Worm (Caenorhabditis elegans) whole organism, L1 larva: ENCODE data around the gene K09G1.1.

Experiments
- alr-1 ChIP-seq: fragments of 200-800 bp; sonication (Bioruptor generic); optimal IDR thresholded peaks from 2 replicates; lab custom pipeline; 2018; ENCODE audit warnings: borderline replicate concordance, mild to moderate bottlenecking, missing genetic modification characterization, missing compliant biosample characterization
- blmp-1 ChIP-seq: fragments of 150-350 bp; optimal IDR thresholded peaks from 2 replicates; lab custom pipeline; 2014; ENCODE audit warnings: missing biosample characterization, missing genetic modification characterization
- ceh-63 ChIP-seq: fragments of 200-800 bp; sonication (Bioruptor generic); optimal IDR thresholded peaks from 2 replicates; lab custom pipeline; 2018; ENCODE audit warnings: mild to moderate bottlenecking, missing genetic modification characterization, missing compliant biosample characterization
- ceh-82 ChIP-seq, 3 experiments: fragments of 150-350 bp in 1 of 3; sonication (generic microtip) in 2 of 3; optimal IDR thresholded peaks; 2 replicates each; lab custom pipeline; 2014 to 2017; ENCODE audit warnings: missing biosample characterization in 3 of 3, missing genetic modification characterization in 3 of 3
- ceh-90 ChIP-seq: sonication (generic microtip); optimal IDR thresholded peaks from 2 replicates; lab custom pipeline; 2016; ENCODE audit warnings: missing genetic modification characterization, missing compliant biosample characterization
- ces-1 ChIP-seq: fragments of 150-350 bp; optimal IDR thresholded peaks from 2 replicates; lab custom pipeline; 2014; ENCODE audit warnings: missing biosample characterization, missing genetic modification reagents, missing genetic modification characterization
- dsc-1 ChIP-seq: sonication (generic microtip); optimal IDR thresholded peaks from 2 replicates; lab custom pipeline; 2016; ENCODE audit warnings: mild to moderate bottlenecking, missing genetic modification characterization, missing compliant biosample characterization
- efl-1 ChIP-seq, 4 experiments: fragments of 150-350 bp; optimal IDR thresholded peaks in 3 of 4; peaks in 1 of 4; 1 replicate in 1 of 4; 2 replicates in 3 of 4; lab custom pipeline; 2014; ENCODE audit warnings: missing biosample characterization in 2 of 4, missing genetic modification characterization in 2 of 4, missing genetic modification reagents in 2 of 4
- efl-3 ChIP-seq: fragments of 200-800 bp; sonication (Bioruptor generic); optimal IDR thresholded peaks from 2 replicates; lab custom pipeline; 2018; ENCODE audit warnings: mild to moderate bottlenecking, missing genetic modification characterization, missing compliant biosample characterization
- egl-13 ChIP-seq: sonication (generic microtip); optimal IDR thresholded peaks from 2 replicates; lab custom pipeline; 2016; ENCODE audit warnings: missing genotype, missing genetic modification reagents, missing genetic modification characterization, missing compliant biosample characterization
- elt-2 ChIP-seq: sonication (generic microtip); optimal IDR thresholded peaks from 2 replicates; lab custom pipeline; 2016; ENCODE audit warnings: missing genetic modification characterization, mild to moderate bottlenecking, inconsistent platforms, missing compliant biosample characterization, missing genetic modification reagents
- elt-3 ChIP-seq, 6 experiments: fragments of 150-350 bp in 1 of 6; sonication (generic microtip); optimal IDR thresholded peaks; 2 replicates each; lab custom pipeline; 2017 to 2018; ENCODE audit warnings: missing biosample characterization in 6 of 6, missing genetic modification characterization in 6 of 6, inconsistent platforms in 1 of 6
- ets-5 ChIP-seq: fragments of 200-800 bp; sonication (Bioruptor generic); IDR thresholded peaks from 2 replicates; pipeline ENCODE4 v1.3.6; 2022; ENCODE audit warnings: missing genetic modification characterization, missing compliant biosample characterization
- fkh-8 ChIP-seq: sonication (generic microtip); optimal IDR thresholded peaks from 2 replicates; lab custom pipeline; 2016; ENCODE audit warnings: mild to moderate bottlenecking, missing genetic modification characterization, missing compliant biosample characterization
- fos-1 ChIP-seq: fragments of 150-350 bp; optimal IDR thresholded peaks from 2 replicates; lab custom pipeline; 2014; ENCODE audit warnings: missing biosample characterization, missing genetic modification characterization
- grh-1 ChIP-seq: fragments of 200-800 bp; sonication (Bioruptor generic); IDR thresholded peaks from 2 replicates; pipeline ENCODE4 v1.3.6; 2022; ENCODE audit warnings: missing genetic modification reagents, missing genetic modification characterization, missing compliant biosample characterization
- irx-1 ChIP-seq: sonication (generic microtip); optimal IDR thresholded peaks from 2 replicates; lab custom pipeline; 2016; ENCODE audit warnings: missing genetic modification characterization, missing compliant biosample characterization
- isw-1 ChIP-seq: fragments of 200-800 bp; sonication (Bioruptor generic); IDR thresholded peaks from 2 replicates; pipeline ENCODE4 v1.3.6; 2022; ENCODE audit warnings: missing genetic modification characterization, missing compliant biosample characterization
- lin-14 ChIP-seq: fragments of 200-800 bp; sonication (Bioruptor generic); optimal IDR thresholded peaks from 2 replicates; lab custom pipeline; 2018; ENCODE audit warnings: mild to moderate bottlenecking, missing genetic modification characterization, moderate library complexity, missing compliant biosample characterization
- lin-35 ChIP-seq, 2 experiments: fragments of 150-350 bp; optimal IDR thresholded peaks; 2 replicates each; lab custom pipeline; 2014; ENCODE audit warnings: missing biosample characterization in 2 of 2, missing genetic modification characterization in 2 of 2, missing genetic modification reagents in 2 of 2
- lsy-2 ChIP-seq, 2 experiments: fragments of 150-350 bp; optimal IDR thresholded peaks; 2 replicates each; lab custom pipeline; 2014; ENCODE audit warnings: missing biosample characterization in 2 of 2, missing genetic modification characterization in 2 of 2
- mef-2 ChIP-seq: fragments of 150-350 bp; optimal IDR thresholded peaks from 2 replicates; lab custom pipeline; 2014; ENCODE audit warnings: missing biosample characterization, missing genetic modification characterization
- mep-1 ChIP-seq: fragments of 150-350 bp; optimal IDR thresholded peaks from 2 replicates; lab custom pipeline; 2014; ENCODE audit warnings: missing biosample characterization, missing genetic modification characterization
- nhr-11 ChIP-seq: fragments of 150-350 bp; optimal IDR thresholded peaks from 2 replicates; lab custom pipeline; 2014; ENCODE audit warnings: missing biosample characterization, missing genetic modification characterization
- nhr-19 ChIP-seq: fragments of 200-800 bp; sonication (Bioruptor generic); conservative IDR thresholded peaks from 2 replicates; pipeline ENCODE4 v1.3.6; 2022; ENCODE audit warnings: missing genetic modification characterization, missing compliant biosample characterization
- nhr-20 ChIP-seq: sonication (generic microtip); optimal IDR thresholded peaks from 2 replicates; lab custom pipeline; 2016; ENCODE audit warnings: mild to moderate bottlenecking, missing genetic modification characterization, missing compliant biosample characterization
- nhr-71 ChIP-seq: sonication (generic microtip); optimal IDR thresholded peaks from 2 replicates; lab custom pipeline; 2016; ENCODE audit warnings: mild to moderate bottlenecking, missing genetic modification characterization, moderate library complexity, missing compliant biosample characterization
- nhr-76 ChIP-seq: sonication (generic microtip); optimal IDR thresholded peaks from 2 replicates; lab custom pipeline; 2017; ENCODE audit warnings: missing biosample characterization, missing genetic modification characterization
- nhr-85 ChIP-seq: sonication (generic microtip); peaks from one replicate; lab custom pipeline; 2016; ENCODE audit warnings: missing genetic modification characterization, inconsistent platforms, missing compliant biosample characterization
- nhr-90 ChIP-seq: sonication (generic microtip); optimal IDR thresholded peaks from 2 replicates; lab custom pipeline; 2016; ENCODE audit warnings: mild to moderate bottlenecking, missing genetic modification characterization, missing compliant biosample characterization; ENCODE audit not compliant: poor library complexity
- pag-3 ChIP-seq: sonication (generic microtip); optimal IDR thresholded peaks from 2 replicates; lab custom pipeline; 2017; ENCODE audit warnings: missing genetic modification characterization, mild to moderate bottlenecking, missing compliant biosample characterization, antibody characterized with exemption, borderline replicate concordance; ENCODE audit not compliant: insufficient read depth
- pax-3 ChIP-seq: fragments of 200-800 bp; sonication (Bioruptor generic); optimal IDR thresholded peaks from 2 replicates; lab custom pipeline; 2018; ENCODE audit warnings: mild to moderate bottlenecking, missing genetic modification characterization, moderate library complexity, missing compliant biosample characterization
- rnt-1 ChIP-seq: sonication (generic microtip); optimal IDR thresholded peaks from 2 replicates; lab custom pipeline; 2016; ENCODE audit warnings: mild to moderate bottlenecking, missing genetic modification characterization, moderate library complexity, missing compliant biosample characterization
- snpc-4 ChIP-seq: fragments of 150-350 bp; optimal IDR thresholded peaks from 2 replicates; lab custom pipeline; 2014; ENCODE audit warnings: missing biosample characterization, missing genetic modification characterization
- snu-23 ChIP-seq: sonication (generic microtip); optimal IDR thresholded peaks from 2 replicates; lab custom pipeline; 2016; ENCODE audit warnings: missing genetic modification characterization, missing compliant biosample characterization
- sup-37 ChIP-seq: fragments of 200-800 bp; sonication (Bioruptor generic); optimal IDR thresholded peaks from 2 replicates; lab custom pipeline; 2018; ENCODE audit warnings: mild to moderate bottlenecking, missing genetic modification characterization, missing compliant biosample characterization
- tbx-2 ChIP-seq: sonication (generic microtip); optimal IDR thresholded peaks from 2 replicates; lab custom pipeline; 2016; ENCODE audit warnings: missing genetic modification characterization, missing compliant biosample characterization
- unc-30 ChIP-seq: sonication (generic microtip); optimal IDR thresholded peaks from 2 replicates; lab custom pipeline; 2017; ENCODE audit warnings: missing biosample characterization, missing genetic modification characterization
- unc-86 ChIP-seq: sonication (generic microtip); optimal IDR thresholded peaks from 2 replicates; lab custom pipeline; 2016; ENCODE audit warnings: missing genetic modification characterization, missing compliant biosample characterization
- zip-4 ChIP-seq: fragments of 200-800 bp; sonication (Bioruptor generic); optimal IDR thresholded peaks from 2 replicates; lab custom pipeline; 2018; ENCODE audit warnings: mild to moderate bottlenecking, missing genetic modification characterization, moderate library complexity, missing compliant biosample characterization

The K09G1.1 gene

ce11 chrV:9632348-9632747 lies 49.0 kb downstream of the K09G1.1 start:
- no peak for TF ChIP-seq pax-3
- TF ChIP-seq ceh-63 (GFP tag; lab: Kevin White, UChicago), result no peak
- no peak for TF ChIP-seq alr-1
- TF ChIP-seq unc-86 (tag; lab: Kevin White, UChicago), result no peak
- TF ChIP-seq egl-13 (tag; lab: Kevin White, UChicago), result no peak
- no peak for TF ChIP-seq unc-30 (tag; lab: Kevin White, UChicago)
- no peak for TF ChIP-seq fkh-8 (tag; lab: Kevin White, UChicago)
- no peak for TF ChIP-seq dsc-1 (tag; lab: Kevin White, UChicago)
- TF ChIP-seq nhr-85, result no peak
- TF ChIP-seq nhr-11 (tag; lab: Kevin White, UChicago), result no peak
- TF ChIP-seq lin-14 (GFP tag; lab: Kevin White, UChicago), result no peak
- TF ChIP-seq snpc-4 (tag; lab: Kevin White, UChicago), result no peak
- TF ChIP-seq efl-3 (GFP tag; lab: Kevin White, UChicago), result no peak
- no peak for TF ChIP-seq ces-1 (GFP tag; lab: Kevin White, UChicago)
- TF ChIP-seq nhr-76 (tag; lab: Kevin White, UChicago), result no peak
- TF ChIP-seq sup-37 (GFP tag; lab: Kevin White, UChicago), result no peak

ce11 chrV:9633313-9633712 lies 50.0 kb downstream of the K09G1.1 start, which contains the start of gene col-147:
col-147 (minus strand) TSS chrV:9633338.
- TF ChIP-seq ceh-90 (tag; lab: Kevin White, UChicago), result no peak
- peak; percentile 91 for TF ChIP-seq nhr-85
- TF ChIP-seq fos-1 (tag; lab: Kevin White, UChicago), result peak; percentile 1
- no peak for TF ChIP-seq isw-1 (GFP tag; lab: Robert Waterston, UW)
- TF ChIP-seq mep-1 (tag; lab: Kevin White, UChicago), result peak; percentile 39
- TF ChIP-seq nhr-19 (GFP tag; lab: Robert Waterston, UW), result peak; percentile 30
- TF ChIP-seq pag-3, result no peak
- peak in 1 of 2 experiments; percentile 43 for TF ChIP-seq lin-35 (GFP tag; optimal IDR thresholded peaks at IDR 0.05; lab: Kevin White, UChicago)
- peak in 1 of 2 experiments; percentile 2 for TF ChIP-seq efl-1 (optimal IDR thresholded peaks at IDR 0.05; lab: Kevin White, UChicago)
- no peak for TF ChIP-seq efl-1 (GFP tag; optimal IDR thresholded peaks at IDR 0.05 in 1 of 2; lab: Kevin White, UChicago)
- no peak for TF ChIP-seq dsc-1 (tag; lab: Kevin White, UChicago)
- no peak for TF ChIP-seq zip-4 (GFP tag; lab: Kevin White, UChicago)
- peak; percentile 48 for TF ChIP-seq nhr-90 (tag; lab: Kevin White, UChicago)
- TF ChIP-seq elt-2 (tag; lab: Kevin White, UChicago), result no peak
- TF ChIP-seq blmp-1 (tag; lab: Kevin White, UChicago), result peak; percentile 66
- TF ChIP-seq snu-23 (GFP tag; lab: Kevin White, UChicago), result peak; percentile 70
- no peak for TF ChIP-seq mef-2 (tag; lab: Kevin White, UChicago)
- peak in 5 of 6 experiments; percentile 10 to 93 (median 74) for TF ChIP-seq elt-3 (tag; optimal IDR thresholded peaks at IDR 0.05; lab: Kevin White, UChicago)
- peak; percentile 3 for TF ChIP-seq irx-1 (tag; lab: Kevin White, UChicago)
- no peak for TF ChIP-seq grh-1 (GFP tag; lab: Robert Waterston, UW)
- peak; percentile 70 for TF ChIP-seq nhr-20 (tag; lab: Kevin White, UChicago)
- TF ChIP-seq tbx-2 (tag; lab: Kevin White, UChicago), result peak; percentile 22
- TF ChIP-seq ceh-82 (tag; optimal IDR thresholded peaks at IDR 0.05; lab: Kevin White, UChicago), result no peak
- TF ChIP-seq lin-14 (GFP tag; lab: Kevin White, UChicago), result peak; percentile 88
- peak; percentile 47 for TF ChIP-seq nhr-71 (tag; lab: Kevin White, UChicago)
- no peak for TF ChIP-seq lsy-2 (tag; optimal IDR thresholded peaks at IDR 0.05; lab: Kevin White, UChicago)
- no peak for TF ChIP-seq rnt-1 (tag; lab: Kevin White, UChicago)
- TF ChIP-seq ets-5 (GFP tag; lab: Robert Waterston, UW), result no peak
